Fruit fly (Drosophila melanogaster) whole organism, pupa: ENCODE measurements around the gene CG12581.
A peak's percentile ranks its signal among the peaks of the same experiment; 100 is the strongest.

Experiments used
- CG13204 ChIP-seq: fragments of 200-800 bp; sonication (Bioruptor generic); optimal IDR thresholded peaks from 2 replicates; lab custom pipeline; 2018; ENCODE audit warnings: missing biosample characterization, mild to moderate bottlenecking, missing genetic modification characterization, moderate library complexity
- CG14655 ChIP-seq: fragments of 200-800 bp; sonication (Bioruptor generic); optimal IDR thresholded peaks from 3 replicates; lab custom pipeline; 2017; ENCODE audit warnings: mild to moderate bottlenecking, missing biosample characterization, missing genetic modification reagents, missing genetic modification characterization
- CG17806 ChIP-seq: fragments of 200-800 bp; sonication (Bioruptor generic); optimal IDR thresholded peaks from 2 replicates; lab custom pipeline; 2018; ENCODE audit warnings: missing biosample characterization, mild to moderate bottlenecking, missing genetic modification characterization, moderate library complexity
- EcR ChIP-seq: fragments of 200-800 bp; sonication (Bioruptor generic); optimal IDR thresholded peaks from 3 replicates; lab custom pipeline; 2019; ENCODE audit warnings: missing biosample characterization, missing genetic modification characterization, mild to moderate bottlenecking, moderate library complexity, missing genetic modification reagents
- Ets98B ChIP-seq: fragments of 200-800 bp; sonication (Bioruptor generic); IDR thresholded peaks from 2 replicates; pipeline ENCODE4 v1.3.6; 2022; ENCODE audit warnings: missing biosample characterization, missing genetic modification characterization
- Pif1B ChIP-seq: fragments of 200-800 bp; sonication (Bioruptor generic); optimal IDR thresholded peaks from 3 replicates; lab custom pipeline; 2016; ENCODE audit warnings: missing biosample characterization, missing genetic modification characterization
- Snoo ChIP-seq: fragments of 200-800 bp; sonication (Bioruptor generic); optimal IDR thresholded peaks from 3 replicates; lab custom pipeline; 2017; ENCODE audit warnings: missing biosample characterization, mild to moderate bottlenecking, missing genetic modification characterization, inconsistent platforms
- fd96Ca ChIP-seq: fragments of 200-800 bp; sonication (Bioruptor generic); IDR thresholded peaks from 3 replicates; pipeline ENCODE4 v1.3.6; 2022; ENCODE audit warnings: missing biosample characterization, missing genetic modification characterization
- gl ChIP-seq: fragments of 200-800 bp; sonication (Bioruptor generic); optimal IDR thresholded peaks from 2 replicates; lab custom pipeline; 2018; ENCODE audit warnings: missing biosample characterization, mild to moderate bottlenecking, missing genetic modification characterization
- rn ChIP-seq: fragments of 200-800 bp; sonication (Bioruptor generic); IDR thresholded peaks from 2 replicates; pipeline ENCODE4 v1.3.6; 2022; ENCODE audit warnings: missing biosample characterization, missing genetic modification characterization

- TF ChIP-seq Pif1B (GFP tag; lab: Kevin White, UChicago) (no peak), Ets98B (GFP tag; lab: Robert Waterston, UW) (no peak), CG13204 (GFP tag; lab: Kevin White, UChicago) (no peak), CG14655 (GFP tag; lab: Kevin White, UChicago) (no peak), gl (tag; lab: Kevin White, UChicago) (peak; percentile 48), CG17806 (tag; lab: Kevin White, UChicago) (no peak), rn (GFP tag; lab: Robert Waterston, UW) (no peak), fd96Ca (GFP tag; lab: Robert Waterston, UW) (no peak), Snoo (tag; lab: Kevin White, UChicago) (no peak), EcR (GFP tag; lab: Kevin White, UChicago) (peak; percentile 54)
Measured at dm6 chr3R:4214601-4215000, 40.2 kb downstream of the CG12581 start.
